Worm (Caenorhabditis elegans) whole organism, early embryonic: Measurements from ENCODE around the gene C46E10.3.

Source experiments
- ama-1 ChIP-seq: fragments of 150-350 bp; optimal IDR thresholded peaks from 2 replicates; lab custom pipeline; 2014
- ceh-36 ChIP-seq: sonication (generic microtip); optimal IDR thresholded peaks from 2 replicates; lab custom pipeline; 2016; ENCODE audit warnings: missing genetic modification characterization, inconsistent platforms, missing compliant biosample characterization
- flt-1 ChIP-seq: fragments of 200-800 bp; sonication (Bioruptor generic); IDR thresholded peaks from 2 replicates; pipeline ENCODE4 v1.3.6; 2022; ENCODE audit warnings: missing genetic modification characterization, missing compliant biosample characterization
- hmg-4 ChIP-seq: fragments of 200-800 bp; sonication (Bioruptor generic); optimal IDR thresholded peaks from 2 replicates; lab custom pipeline; 2018; ENCODE audit warnings: mild to moderate bottlenecking, missing genetic modification characterization, missing compliant biosample characterization
- hnd-1 ChIP-seq: sonication (generic microtip); optimal IDR thresholded peaks from 2 replicates; lab custom pipeline; 2016; ENCODE audit warnings: missing genetic modification characterization, missing compliant biosample characterization
- scrt-1 ChIP-seq: fragments of 200-800 bp; sonication (Bioruptor generic); IDR thresholded peaks from 2 replicates; pipeline ENCODE4 v1.3.6; 2022; ENCODE audit warnings: missing genetic modification characterization, missing compliant biosample characterization

- TF ChIP-seq hmg-4 (GFP tag; lab: Kevin White, UChicago) (no peak), hnd-1 (tag; lab: Kevin White, UChicago) (no peak), ama-1 (lab: Kevin White, UChicago) (no peak), scrt-1 (GFP tag; lab: Robert Waterston, UW) (no peak), ceh-36 (tag; lab: Kevin White, UChicago) (no peak), flt-1 (GFP tag; lab: Robert Waterston, UW) (no peak)
Observed at ce11 chrII:3748719-3749118, 27.6 kb downstream of the C46E10.3 start, which contains the start of gene fbxb-90.
